Worm (Caenorhabditis elegans): ENCODE data around the gene T05B4.10.

DNA sequence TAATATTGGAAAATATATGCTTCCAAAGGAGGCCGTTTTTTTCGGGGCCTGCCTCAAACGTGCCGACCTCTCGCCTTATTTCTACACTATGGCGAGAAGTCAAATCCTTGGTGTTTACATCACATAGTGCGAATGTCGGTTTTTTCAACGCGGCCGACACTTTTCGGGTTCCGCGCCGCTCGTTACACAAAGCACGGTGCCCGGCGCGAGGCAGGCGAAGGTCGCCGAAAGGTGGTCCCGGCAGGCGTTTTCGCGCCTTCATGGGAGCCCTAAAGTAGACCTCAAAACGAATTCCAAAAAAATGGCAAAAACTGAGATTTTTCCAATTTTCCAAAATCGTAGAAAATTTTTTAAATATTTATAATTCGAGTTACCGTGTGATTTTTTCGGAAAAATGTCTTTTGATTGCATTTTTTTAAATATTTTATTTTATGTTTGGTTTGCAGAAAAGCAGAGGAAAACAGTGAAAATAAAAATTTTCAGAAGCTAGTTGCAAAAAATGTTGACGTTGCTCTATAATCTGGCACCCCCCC lies 5.1 kb upstream of the T05B4.10 start, which contains the start of gene T05B4.12:
- no peak for TF ChIP-seq ztf-11 (tag; optimal IDR thresholded peaks at IDR 0.05)
- no peak for TF ChIP-seq ama-1 (optimal IDR thresholded peaks at IDR 0.05)
- TF ChIP-seq unc-39 (tag; optimal IDR thresholded peaks at IDR 0.05) = no peak
- no peak for TF ChIP-seq nhr-25 (tag; optimal IDR thresholded peaks at IDR 0.05)
- no peak for TF ChIP-seq elt-3 (tag; optimal IDR thresholded peaks at IDR 0.05)
- no peak for TF ChIP-seq nhr-77 (tag; optimal IDR thresholded peaks at IDR 0.05)
- no peak for TF ChIP-seq egl-27 (tag; optimal IDR thresholded peaks at IDR 0.05)
- no peak for TF ChIP-seq fos-1 (tag; optimal IDR thresholded peaks at IDR 0.05)
